Worm (Caenorhabditis elegans): ENCODE data around the gene Y47D7A.3.

DNA sequence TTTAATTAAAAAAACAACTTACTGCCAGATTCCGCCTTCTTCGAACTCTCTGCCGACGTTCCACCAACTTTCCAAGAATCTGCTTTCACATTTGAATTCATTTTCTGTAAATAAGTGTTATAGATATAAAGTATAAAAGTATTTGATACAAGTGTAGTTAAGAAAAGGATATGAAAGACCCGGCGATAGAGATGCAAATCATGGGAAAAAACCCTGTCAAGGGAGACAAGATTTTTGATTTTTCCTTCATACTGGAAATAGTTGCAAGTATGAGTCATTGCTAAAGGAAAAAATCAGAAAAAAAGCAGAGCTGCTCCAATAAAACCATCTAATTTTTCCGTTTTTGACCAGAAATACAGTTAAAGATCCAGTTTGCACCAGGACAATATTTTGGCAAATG, 14.5 kb upstream of the Y47D7A.3 start, which contains the start of gene F13A2.3:
- TF ChIP-seq nhr-237 (tag; optimal IDR thresholded peaks at IDR 0.05) (no peak), nhr-6 (tag; optimal IDR thresholded peaks at IDR 0.05) (no peak), snpc-4 (tag; optimal IDR thresholded peaks at IDR 0.05) (no peak)
